Fruit fly (Drosophila melanogaster): ENCODE results near the gene mmy.

The mmy gene

dm6 chr2L:6421495-6421894, 52.2 kb downstream of the mmy start:
- no peak for TF ChIP-seq pad (GFP tag; optimal IDR thresholded peaks at IDR 0.05)
- TF ChIP-seq CG7101 (tag; optimal IDR thresholded peaks at IDR 0.05): no peak
- TF ChIP-seq tj (GFP tag; optimal IDR thresholded peaks at IDR 0.05): no peak
- TF ChIP-seq Hr96 (GFP tag; optimal IDR thresholded peaks at IDR 0.05): no peak
- no peak for TF ChIP-seq CG33017 (tag; optimal IDR thresholded peaks at IDR 0.05)
- TF ChIP-seq CG11617 (GFP tag; optimal IDR thresholded peaks at IDR 0.05): no peak

Data from whole organism, adult.